Fruit fly (Drosophila melanogaster): ENCODE data around the gene CG5815.
A peak's percentile ranks its signal among the peaks of the same experiment; 100 is the strongest.

CG5815 gene

dm6 chr3R:27111784-27112602 is at the start of gene CG5815, which contains the start of gene gb:
TSS of gene CG5815 (plus strand) at chr3R:27112566.
TSS of gene gb (minus strand) at chr3R:27112270.
- TF ChIP-seq CG8478 (optimal IDR thresholded peaks at IDR 0.05) (no peak), CTCF (optimal IDR thresholded peaks at IDR 0.05) (no peak)

dm6 chr3R:27064099-27064498 is 48.3 kb upstream of the CG5815 start, which contains the start of gene Nep5:
TSS of gene Nep5 (minus strand) at chr3R:27064199.
- no peak for TF ChIP-seq CTCF (optimal IDR thresholded peaks at IDR 0.05)
- no peak for TF ChIP-seq CG8478 (optimal IDR thresholded peaks at IDR 0.05)

- TF ChIP-seq CTCF (optimal IDR thresholded peaks at IDR 0.05) (no peak), CG8478 (optimal IDR thresholded peaks at IDR 0.05) (no peak)
Measured at dm6 chr3R:27065136-27065535, 47.2 kb upstream of the CG5815 start, which contains the start of gene CG43935. TSS of gene CG43935 (plus strand) at chr3R:27065436.

dm6 chr3R:27067362-27067761 is 45.0 kb upstream of the CG5815 start:
- no peak for TF ChIP-seq CTCF (optimal IDR thresholded peaks at IDR 0.05)
- TF ChIP-seq CG8478 (optimal IDR thresholded peaks at IDR 0.05) = no peak

DNA sequence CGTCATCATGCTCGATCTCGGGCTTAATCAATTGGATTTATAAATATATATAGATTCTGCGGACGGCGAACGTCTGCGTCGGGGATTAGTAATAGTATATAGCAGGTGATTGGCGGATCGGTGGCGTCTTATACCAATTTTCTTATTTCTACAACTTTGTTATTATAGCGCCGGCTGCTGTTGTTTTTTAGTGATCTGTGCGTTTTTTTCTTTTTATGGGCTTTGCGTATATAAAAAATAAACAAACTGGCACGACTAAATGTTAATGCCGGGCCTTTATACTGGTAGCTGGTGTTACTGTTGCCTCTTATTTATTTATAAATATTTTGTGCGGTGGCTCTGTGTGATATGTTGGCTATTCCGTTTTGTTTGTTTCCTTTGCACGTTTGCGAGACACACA is 43.2 kb upstream of the CG5815 start:
- TF ChIP-seq CG8478 (optimal IDR thresholded peaks at IDR 0.05) (no peak), CTCF (optimal IDR thresholded peaks at IDR 0.05) (no peak)

DNA sequence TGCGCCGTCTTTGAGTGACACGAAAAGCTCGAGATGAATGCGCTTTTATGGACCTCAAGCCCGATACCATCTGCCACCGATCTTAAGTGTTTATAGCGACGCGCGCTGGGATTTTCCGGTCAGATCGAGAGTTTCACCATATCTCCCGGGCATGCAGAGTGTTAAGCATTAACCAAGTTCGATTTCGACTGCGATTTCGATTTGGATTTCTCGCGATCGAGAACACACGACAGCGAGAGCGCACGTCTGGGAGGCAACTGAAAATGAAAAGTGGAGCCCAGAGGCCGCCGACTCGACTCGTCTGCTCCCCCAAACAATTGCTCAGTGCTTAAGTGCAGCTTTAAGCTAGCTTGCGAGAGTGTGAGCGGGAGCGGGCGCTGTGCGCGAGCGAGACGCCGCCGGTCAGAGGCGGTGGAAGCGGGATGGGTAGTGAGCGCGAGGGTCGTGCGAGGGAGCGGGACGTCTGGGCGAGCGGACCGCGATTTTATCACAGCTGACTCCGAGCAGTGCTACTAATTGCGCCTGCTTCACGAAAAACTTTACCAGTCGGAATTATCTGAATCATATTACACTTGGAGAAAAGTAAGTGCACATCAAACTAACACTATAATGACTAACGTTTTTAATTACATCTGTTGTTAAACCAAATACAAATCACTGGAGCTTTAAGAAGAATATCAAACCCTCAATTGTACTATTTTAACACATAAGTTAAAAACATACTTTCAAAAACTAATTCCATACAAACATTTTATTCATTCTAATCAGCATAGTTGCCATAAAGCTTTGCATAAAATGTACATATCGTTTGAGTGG is 42.3 kb upstream of the CG5815 start, which contains the start of gene spz:
Gene spz (minus strand): TSS at position 261 of the 816 bp plus-strand sequence.
- TF ChIP-seq CG8478 (optimal IDR thresholded peaks at IDR 0.05) = no peak
- TF ChIP-seq CTCF (optimal IDR thresholded peaks at IDR 0.05) = no peak

- TF ChIP-seq CTCF (optimal IDR thresholded peaks at IDR 0.05) = no peak
- no peak for TF ChIP-seq CG8478 (optimal IDR thresholded peaks at IDR 0.05)
Measured at dm6 chr3R:27070906-27071498, 41.4 kb upstream of the CG5815 start.

- TF ChIP-seq CG8478 (optimal IDR thresholded peaks at IDR 0.05) (no peak), CTCF (optimal IDR thresholded peaks at IDR 0.05) (no peak)
Measured at dm6 chr3R:27075694-27076093, 36.7 kb upstream of the CG5815 start, which contains the start of gene CG14257. TSS of gene CG14257 (plus strand) at chr3R:27075870.

dm6 chr3R:27076618-27077017 is 35.7 kb upstream of the CG5815 start:
- TF ChIP-seq CG8478 (optimal IDR thresholded peaks at IDR 0.05) = no peak
- TF ChIP-seq CTCF (optimal IDR thresholded peaks at IDR 0.05) = no peak

dm6 chr3R:27082752-27083151 is 29.6 kb upstream of the CG5815 start:
- peak in 1 of 2 experiments; percentile 38 for TF ChIP-seq CTCF (optimal IDR thresholded peaks at IDR 0.05)
- no peak for TF ChIP-seq CG8478 (optimal IDR thresholded peaks at IDR 0.05)

DNA sequence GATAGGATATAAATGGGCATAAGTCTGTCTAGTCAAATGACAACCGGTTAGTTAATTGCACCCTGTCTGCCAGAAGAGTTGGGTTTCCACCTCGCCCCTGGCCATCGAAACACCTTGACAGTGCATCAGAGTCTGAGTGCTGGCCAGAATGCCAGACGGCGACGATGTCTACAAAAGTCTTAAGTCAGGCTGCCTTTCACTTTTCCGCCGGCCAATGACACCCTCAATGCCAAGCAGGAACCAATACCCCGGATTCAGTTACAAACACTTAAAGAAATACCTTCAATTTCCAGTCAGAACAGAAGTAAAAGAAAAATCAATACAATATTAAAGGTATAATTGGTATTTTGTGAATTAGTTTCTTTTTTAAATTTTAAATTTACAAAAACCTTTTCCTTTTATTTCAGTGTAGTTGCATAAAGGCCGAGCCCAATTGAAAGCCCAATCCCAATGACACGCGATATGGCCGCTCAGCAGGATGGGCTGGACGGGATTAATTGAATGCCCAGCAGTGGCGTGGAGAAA is 27.8 kb upstream of the CG5815 start:
- TF ChIP-seq CTCF (optimal IDR thresholded peaks at IDR 0.05) = no peak
- no peak for TF ChIP-seq CG8478 (optimal IDR thresholded peaks at IDR 0.05)

- no peak for TF ChIP-seq CTCF (optimal IDR thresholded peaks at IDR 0.05)
- TF ChIP-seq CG8478 (optimal IDR thresholded peaks at IDR 0.05) = no peak
Measured at dm6 chr3R:27087549-27087948, 24.8 kb upstream of the CG5815 start, which contains the start of gene Cpr97Ea. TSS of gene Cpr97Ea (minus strand) at chr3R:27087778.

dm6 chr3R:27091106-27091505 is 21.3 kb upstream of the CG5815 start, which contains the start of gene Cpr97Eb:
TSS of gene Cpr97Eb (minus strand) at chr3R:27091130.
- no peak for TF ChIP-seq CG8478 (optimal IDR thresholded peaks at IDR 0.05)
- TF ChIP-seq CTCF (optimal IDR thresholded peaks at IDR 0.05) = no peak

- TF ChIP-seq CG8478 (optimal IDR thresholded peaks at IDR 0.05) (no peak), CTCF (optimal IDR thresholded peaks at IDR 0.05) (no peak)
Measured at dm6 chr3R:27092263-27092662, 20.1 kb upstream of the CG5815 start.

dm6 chr3R:27092843-27093242 is 19.5 kb upstream of the CG5815 start, which contains the start of gene CG14258:
TSS of gene CG14258 (plus strand) at chr3R:27093143.
- TF ChIP-seq CG8478 (optimal IDR thresholded peaks at IDR 0.05) = no peak

Data from S2 (cell line).